Worm (Caenorhabditis elegans) whole organism, mixed stage, embryonic: ENCODE measurements around the gene srw-141.

Source experiments
- lin-13 ChIP-seq: fragments of 150-350 bp; optimal IDR thresholded peaks from 2 replicates; lab custom pipeline; 2014; ENCODE audit warnings: missing biosample characterization, missing genetic modification characterization
- mep-1 ChIP-seq: fragments of 150-350 bp; optimal IDR thresholded peaks from 2 replicates; lab custom pipeline; 2017; ENCODE audit warnings: missing biosample characterization, missing genetic modification reagents, missing genetic modification characterization, inconsistent platforms
- nhr-12 ChIP-seq: fragments of 150-350 bp; optimal IDR thresholded peaks from 2 replicates; lab custom pipeline; 2014; ENCODE audit warnings: missing biosample characterization, missing genetic modification characterization
- nhr-237 ChIP-seq: fragments of 150-350 bp; optimal IDR thresholded peaks from 2 replicates; lab custom pipeline; 2014; ENCODE audit warnings: missing biosample characterization, missing genetic modification characterization
- nhr-28 ChIP-seq: fragments of 150-350 bp; optimal IDR thresholded peaks from 2 replicates; lab custom pipeline; 2014; ENCODE audit warnings: missing biosample characterization, missing genetic modification characterization
- pha-4 ChIP-seq: fragments of 150-350 bp; optimal IDR thresholded peaks from 2 replicates; lab custom pipeline; 2018; ENCODE audit warnings: missing biosample characterization, missing genetic modification reagents, missing genetic modification characterization

ce11 chrV:2888265-2888664, 50.1 kb downstream of the srw-141 start:
- no peak for TF ChIP-seq lin-13
- TF ChIP-seq pha-4 (tag; lab: Kevin White, UChicago), result no peak
- no peak for TF ChIP-seq nhr-12 (tag; lab: Kevin White, UChicago)
- no peak for TF ChIP-seq nhr-28 (tag; lab: Kevin White, UChicago)
- TF ChIP-seq nhr-237 (tag; lab: Kevin White, UChicago), result no peak
- TF ChIP-seq mep-1 (tag; lab: Kevin White, UChicago), result no peak
